Fruit fly (Drosophila melanogaster): ENCODE data around the gene CecC.

Gene CecC

DNA sequence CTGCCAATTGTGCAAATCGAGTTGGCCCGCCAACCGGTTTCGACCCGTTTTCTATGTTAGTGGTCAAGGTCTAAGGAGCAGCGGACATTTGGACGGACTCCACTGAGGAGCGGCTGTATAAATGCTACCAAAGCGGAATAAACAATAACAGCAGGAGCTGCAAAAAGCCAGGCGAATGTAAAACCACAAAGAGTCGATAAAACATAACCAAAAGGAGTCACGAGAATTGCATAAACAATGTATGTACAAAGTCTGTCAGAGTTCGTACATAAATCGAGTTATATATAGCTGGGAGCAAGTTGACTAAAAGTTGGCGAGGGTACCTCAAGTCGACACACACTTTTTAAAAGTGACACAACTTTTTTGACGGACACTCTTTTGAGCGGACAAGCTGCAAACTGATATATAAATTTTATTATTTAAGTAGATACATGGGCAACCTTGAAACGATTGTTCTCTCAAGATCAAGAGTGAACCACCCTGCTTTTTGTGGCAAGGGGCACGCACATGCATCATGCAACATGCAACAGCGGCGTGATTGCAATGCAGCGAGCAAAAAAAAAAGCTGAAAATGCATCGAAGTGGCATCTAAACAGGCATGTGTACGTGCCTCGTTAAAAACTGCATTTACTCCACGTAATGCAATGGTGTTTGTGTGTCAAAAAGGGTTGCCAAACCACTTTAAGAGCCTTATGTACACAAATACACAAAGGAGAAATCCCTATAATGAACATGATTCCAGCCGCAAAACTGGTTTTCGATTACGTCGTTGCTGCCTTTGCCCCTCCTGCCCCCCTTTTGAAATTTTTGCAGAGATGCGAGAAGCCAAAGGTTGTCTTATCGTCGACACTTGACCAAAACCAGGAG lies 39.2 kb downstream of the CecC start (continued):
- TF ChIP-seq tna (GFP tag; IDR thresholded peaks at IDR 0.05; ENCODE audit: partially characterized antibody), result no peak
- no peak for TF ChIP-seq Dfd (GFP tag; optimal IDR thresholded peaks at IDR 0.05)
- TF ChIP-seq BEAF-32 (GFP tag; optimal IDR thresholded peaks at IDR 0.05), result no peak
- no peak for TF ChIP-seq CG8924 (tag; optimal IDR thresholded peaks at IDR 0.05)
- TF ChIP-seq CG17328 (GFP tag; IDR thresholded peaks at IDR 0.05), result peak; percentile 45; the same call in 1 of the 2 replicates
- TF ChIP-seq CG33557 (GFP tag; optimal IDR thresholded peaks at IDR 0.05), result peak; percentile 18
- TF ChIP-seq Blimp-1 (GFP tag; optimal IDR thresholded peaks at IDR 0.05), result peak; percentile 7
- no peak for TF ChIP-seq Usf (GFP tag; optimal IDR thresholded peaks at IDR 0.05)
- no peak for TF ChIP-seq CG14050 (GFP tag; IDR thresholded peaks at IDR 0.05)
- peak; percentile 49; the same call in 1 of the 2 replicates for TF ChIP-seq vvl (GFP tag; IDR thresholded peaks at IDR 0.05)
- TF ChIP-seq grn (GFP tag; optimal IDR thresholded peaks at IDR 0.05), result no peak
- TF ChIP-seq CG4404 (GFP tag; IDR thresholded peaks at IDR 0.05), result 0 out of 2 replicates have a peak, but pooled peaks have one; percentile 19
- peak; percentile 63 for TF ChIP-seq CG17568 (GFP tag; optimal IDR thresholded peaks at IDR 0.05)
- peak; percentile 3 for TF ChIP-seq gsb-n (tag; optimal IDR thresholded peaks at IDR 0.05)
- no peak for TF ChIP-seq hbn (GFP tag; IDR thresholded peaks at IDR 0.05; ENCODE audit: partially characterized antibody)
- no peak for TF ChIP-seq D (optimal IDR thresholded peaks at IDR 0.05)
- TF ChIP-seq D (GFP tag; optimal IDR thresholded peaks at IDR 0.05), result no peak
- no peak for TF ChIP-seq H2.0 (GFP tag; IDR thresholded peaks at IDR 0.05)
- peak; percentile 44 for TF ChIP-seq CG10979 (tag; optimal IDR thresholded peaks at IDR 0.05)
- TF ChIP-seq CG34376 (GFP tag; optimal IDR thresholded peaks at IDR 0.05), result no peak
- TF ChIP-seq CG9609 (GFP tag; optimal IDR thresholded peaks at IDR 0.05), result no peak
- TF ChIP-seq corto (GFP tag; optimal IDR thresholded peaks at IDR 0.05), result peak; percentile 87
- 0 out of 2 replicates have a peak, but pooled peaks have one; percentile 25 for TF ChIP-seq Awh (GFP tag; IDR thresholded peaks at IDR 0.05)
- TF ChIP-seq peb (GFP tag; IDR thresholded peaks at IDR 0.05), result no peak
- no peak for TF ChIP-seq Mrtf (GFP tag; IDR thresholded peaks at IDR 0.05)
- peak; percentile 34; the same call in 1 of the 2 replicates for TF ChIP-seq CG6689 (GFP tag; IDR thresholded peaks at IDR 0.05)
- TF ChIP-seq CG18476 (GFP tag; optimal IDR thresholded peaks at IDR 0.05), result no peak
- no peak for TF ChIP-seq Sox102F (GFP tag; optimal IDR thresholded peaks at IDR 0.05)
- peak; percentile 61 to 97 for TF ChIP-seq bsh (GFP tag; optimal IDR thresholded peaks at IDR 0.05)
- peak; percentile 26 for TF ChIP-seq CG14710 (tag; optimal IDR thresholded peaks at IDR 0.05)
- no peak for TF ChIP-seq CG9797 (GFP tag; optimal IDR thresholded peaks at IDR 0.05)
- TF ChIP-seq CG12219 (GFP tag; optimal IDR thresholded peaks at IDR 0.05), result peak; percentile 1
- TF ChIP-seq CG8388 (GFP tag; optimal IDR thresholded peaks at IDR 0.05), result peak; percentile 15
- TF ChIP-seq CG1024 (GFP tag; IDR thresholded peaks at IDR 0.05), result 0 out of 2 replicates have a peak, but pooled peaks have one; percentile 3
- no peak for TF ChIP-seq CG10274 (GFP tag; optimal IDR thresholded peaks at IDR 0.05)
- no peak for TF ChIP-seq sr (GFP tag; IDR thresholded peaks at IDR 0.05)
- peak; percentile 72 for TF ChIP-seq zfh1 (GFP tag; IDR thresholded peaks at IDR 0.05)
- peak; percentile 17 for TF ChIP-seq CG4424 (GFP tag; optimal IDR thresholded peaks at IDR 0.05)
- peak; percentile 51 for TF ChIP-seq CG1603 (tag; optimal IDR thresholded peaks at IDR 0.05)
- TF ChIP-seq Bgb (GFP tag; IDR thresholded peaks at IDR 0.05; ENCODE audit: partially characterized antibody), result no peak
- peak; percentile 1 for TF ChIP-seq CG11504 (tag; optimal IDR thresholded peaks at IDR 0.05)
- no peak for TF ChIP-seq HmgD (GFP tag; optimal IDR thresholded peaks at IDR 0.05)
- TF ChIP-seq ara (GFP tag; IDR thresholded peaks at IDR 0.05), result peak; percentile 60; the same call in 1 of the 2 replicates

Measured in whole organism, embryonic.